Worm (Caenorhabditis elegans): ENCODE measurements around the gene F21A3.3.

Gene F21A3.3

DNA sequence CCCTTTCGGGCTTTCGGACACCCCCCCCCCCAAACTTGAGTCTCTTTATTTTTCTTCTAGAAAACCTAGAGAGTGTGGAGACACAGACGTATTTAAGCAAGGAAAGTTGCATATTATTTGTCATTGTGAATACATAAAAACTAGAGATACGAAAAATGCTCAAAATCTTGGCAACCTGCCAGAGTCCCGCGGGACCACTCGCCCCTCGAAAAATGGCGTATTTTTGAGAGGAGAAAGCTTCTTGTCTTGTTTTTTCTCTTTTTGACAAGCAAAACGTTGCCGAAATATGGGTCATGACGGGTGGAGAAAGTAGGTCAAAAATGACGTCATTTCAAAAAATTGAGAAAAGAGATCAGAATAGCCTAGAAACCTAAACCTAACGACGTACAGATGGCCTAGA lies 2.9 kb downstream of the F21A3.3 start:
- TF ChIP-seq ceh-27 (GFP tag; optimal IDR thresholded peaks at IDR 0.05) = no peak
- TF ChIP-seq nhr-27 (tag; optimal IDR thresholded peaks at IDR 0.05) = no peak
- TF ChIP-seq atf-7 (tag; optimal IDR thresholded peaks at IDR 0.05) = peak; percentile 15
- no peak for TF ChIP-seq madf-3 (GFP tag; IDR thresholded peaks at IDR 0.05)
- no peak for TF ChIP-seq him-1 (tag; optimal IDR thresholded peaks at IDR 0.05)
- no peak for TF ChIP-seq ztf-18 (tag; optimal IDR thresholded peaks at IDR 0.05)
- no peak for TF ChIP-seq ceh-40 (GFP tag; IDR thresholded peaks at IDR 0.05)
- no peak for TF ChIP-seq C06A6.2 (GFP tag; conservative IDR thresholded peaks at IDR 0.05)

DNA sequence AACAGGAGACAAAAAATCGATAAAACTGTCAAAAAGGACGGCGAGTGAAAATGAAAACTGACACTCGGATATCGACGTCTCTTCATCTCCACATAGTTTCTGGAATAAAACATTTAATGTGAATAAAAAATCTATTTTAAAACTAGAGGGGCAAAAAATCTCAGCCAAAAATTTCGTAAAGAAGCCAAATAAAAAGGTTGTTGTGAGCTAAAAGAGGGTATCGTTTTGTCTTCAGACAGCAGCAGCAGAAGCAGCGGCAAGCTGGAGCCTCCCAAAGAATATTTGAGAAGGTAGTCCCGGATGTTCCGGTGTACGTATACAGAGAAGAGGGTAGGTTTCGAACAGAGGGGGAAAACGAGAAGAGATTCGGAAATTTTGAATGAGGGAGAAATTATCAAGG lies 4.4 kb downstream of the F21A3.3 start, which contains the start of gene lgc-31:
lgc-31 (minus strand) TSS at position 101 of the 400 bp plus-strand sequence.
- no peak for TF ChIP-seq madf-6 (GFP tag; IDR thresholded peaks at IDR 0.05)

DNA sequence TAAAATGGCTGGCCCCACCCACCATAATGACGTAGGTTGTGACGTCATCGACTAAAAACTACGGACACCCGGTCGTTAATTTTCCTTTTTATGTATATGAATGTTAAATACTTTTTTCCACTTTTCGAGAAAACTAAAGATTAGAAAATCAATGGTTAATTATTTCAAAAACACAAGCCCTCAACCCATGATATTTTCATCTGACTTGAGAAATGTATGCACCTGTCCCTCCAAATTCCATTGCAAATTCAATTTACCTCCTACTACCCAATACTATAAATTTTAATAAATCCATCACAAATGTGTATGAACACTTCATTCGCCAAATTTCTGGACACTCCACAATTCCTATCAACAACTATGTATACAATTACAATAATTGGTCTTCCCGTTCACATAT lies 11.6 kb downstream of the F21A3.3 start, which contains the start of gene srh-276:
srh-276 (plus strand) TSS at position 301 of the 400 bp plus-strand sequence.
- TF ChIP-seq cebp-2 (GFP tag; IDR thresholded peaks at IDR 0.05) (no peak), ccch-3 (GFP tag; optimal IDR thresholded peaks at IDR 0.05) (no peak), ceh-58 (GFP tag; IDR thresholded peaks at IDR 0.05) (no peak), aptf-2 (GFP tag; conservative IDR thresholded peaks at IDR 0.05) (no peak), fkh-3 (tag; optimal IDR thresholded peaks at IDR 0.05) (no peak), sea-2 (GFP tag; IDR thresholded peaks at IDR 0.05) (no peak), B0261.1 (tag; optimal IDR thresholded peaks at IDR 0.05) (no peak), sdz-38 (tag; optimal IDR thresholded peaks at IDR 0.05) (no peak), Y79H2A.3 (GFP tag; conservative IDR thresholded peaks at IDR 0.05) (no peak), F37B4.10 (GFP tag; IDR thresholded peaks at IDR 0.05) (no peak), B0336.3 (GFP tag; IDR thresholded peaks at IDR 0.05) (no peak), zim-3 (tag; optimal IDR thresholded peaks at IDR 0.05) (no peak), rec-8 (tag; optimal IDR thresholded peaks at IDR 0.05) (no peak), madf-6 (GFP tag; IDR thresholded peaks at IDR 0.05) (no peak), Y53F4B.3 (GFP tag; IDR thresholded peaks at IDR 0.05) (no peak), hmg-20 (GFP tag; IDR thresholded peaks at IDR 0.05) (no peak)

- TF ChIP-seq cebp-2 (GFP tag; IDR thresholded peaks at IDR 0.05) = no peak
- TF ChIP-seq nhr-80 (tag; optimal IDR thresholded peaks at IDR 0.05) = peak; percentile 16
These were observed 15.6 kb downstream of the F21A3.3 start, which contains the start of gene F21A3.11 for ce11 chrV:15533096-15533495. F21A3.11 (minus strand) TSS chrV:15533212.

DNA sequence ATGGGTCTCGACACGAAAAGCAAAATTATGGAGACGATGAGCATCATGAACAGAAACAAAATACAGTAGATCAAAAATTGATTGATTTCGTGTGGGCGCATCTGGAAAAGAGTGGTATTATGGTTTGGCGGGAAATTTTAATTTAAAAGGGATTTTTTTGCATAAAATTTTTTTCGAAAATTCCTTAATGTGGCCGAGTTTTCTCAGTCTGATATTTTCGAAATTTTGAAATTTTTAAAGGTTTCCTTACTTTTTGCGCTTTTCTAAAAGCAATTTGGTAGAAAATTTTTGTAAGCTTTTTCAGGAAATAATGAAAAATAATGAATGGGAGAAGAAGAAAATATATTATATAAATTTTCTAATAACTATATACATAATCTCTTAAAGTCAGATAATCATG lies 16.4 kb downstream of the F21A3.3 start, which contains the start of gene F21A3.2:
F21A3.2 (minus strand) TSS at position 101 of the 400 bp plus-strand sequence.
- TF ChIP-seq cebp-1 (GFP tag; IDR thresholded peaks at IDR 0.05) (no peak), cebp-1 (tag; optimal IDR thresholded peaks at IDR 0.05) (no peak), egl-44 (GFP tag; IDR thresholded peaks at IDR 0.05) (no peak), snpc-4 (GFP tag; optimal IDR thresholded peaks at IDR 0.05) (no peak), snpc-4 (tag; optimal IDR thresholded peaks at IDR 0.05) (no peak), ceh-27 (GFP tag; optimal IDR thresholded peaks at IDR 0.05) (no peak), Y53G8AR.9 (GFP tag; conservative IDR thresholded peaks at IDR 0.05) (no peak), let-526 (GFP tag; IDR thresholded peaks at IDR 0.05) (no peak)

- no peak for TF ChIP-seq let-607 (tag; optimal IDR thresholded peaks at IDR 0.05)
- TF ChIP-seq ceh-40 (GFP tag; IDR thresholded peaks at IDR 0.05) = no peak
- no peak for TF ChIP-seq ztf-3 (GFP tag; optimal IDR thresholded peaks at IDR 0.05)
- TF ChIP-seq B0261.1 (tag; optimal IDR thresholded peaks at IDR 0.05) = no peak
- TF ChIP-seq nhr-90 (tag; optimal IDR thresholded peaks at IDR 0.05) = no peak
- TF ChIP-seq attf-3 (GFP tag; conservative IDR thresholded peaks at IDR 0.05) = no peak
- TF ChIP-seq dox-1 (GFP tag; IDR thresholded peaks at IDR 0.05) = no peak
- TF ChIP-seq ztf-26 (tag; optimal IDR thresholded peaks at IDR 0.05) = no peak
- TF ChIP-seq F23B12.7 (tag; optimal IDR thresholded peaks at IDR 0.05; ENCODE audit: insufficient read depth) = no peak
- no peak for TF ChIP-seq ZK185.1 (tag; optimal IDR thresholded peaks at IDR 0.05; ENCODE audit: poor library complexity, severe bottlenecking)
- no peak for TF ChIP-seq mcd-1 (GFP tag; IDR thresholded peaks at IDR 0.05)
These were observed 18.8 kb downstream of the F21A3.3 start, which contains the start of gene F21A3.4 for ce11 chrV:15536320-15536719. F21A3.4 (plus strand) TSS chrV:15536620.

Measured in whole organism, young adult.